Fruit fly (Drosophila melanogaster): ENCODE results near the gene Lkr.
A peak's percentile ranks its signal among the peaks of the same experiment; 100 is the strongest.

The Lkr gene

DNA sequence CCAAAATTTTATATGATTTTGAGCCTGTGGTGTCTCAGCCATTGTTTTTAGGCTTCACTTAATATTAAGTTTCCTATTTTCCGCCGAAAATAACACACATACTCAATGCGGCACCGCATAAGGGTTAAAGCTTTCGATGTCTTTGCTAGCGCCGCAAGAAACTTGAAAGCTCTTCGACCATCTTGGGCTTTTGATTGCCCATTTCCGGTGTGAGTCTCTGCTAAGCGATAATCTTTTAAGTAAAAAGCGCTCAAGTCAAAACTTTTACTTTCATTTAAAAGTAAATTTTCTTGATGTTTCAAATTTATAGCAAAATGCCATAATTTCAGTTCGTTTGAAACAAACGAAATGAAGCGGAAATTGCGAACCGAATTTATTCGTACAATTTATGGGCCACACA is 17.2 kb downstream of the Lkr start (continued):
- no peak for TF ChIP-seq Neu2 (GFP tag; optimal IDR thresholded peaks at IDR 0.05; ENCODE audit: borderline replicate concordance)
- 0 out of 2 replicates have a peak, but pooled peaks have one; percentile 30 for TF ChIP-seq Poxn (GFP tag; IDR thresholded peaks at IDR 0.05)
- peak; percentile 76 for TF ChIP-seq salm (tag; optimal IDR thresholded peaks at IDR 0.05)
- peak; percentile 26 for TF ChIP-seq CG16815 (GFP tag; optimal IDR thresholded peaks at IDR 0.05)
- peak; percentile 96 for TF ChIP-seq CG1603 (tag; optimal IDR thresholded peaks at IDR 0.05)
- no peak for TF ChIP-seq abd-A (tag; optimal IDR thresholded peaks at IDR 0.05)
- TF ChIP-seq sd (tag; optimal IDR thresholded peaks at IDR 0.05), result no peak
- peak; percentile 85 for TF ChIP-seq Nf-YA (GFP tag; IDR thresholded peaks at IDR 0.05)
- peak; percentile 89 for TF ChIP-seq CG17568 (GFP tag; optimal IDR thresholded peaks at IDR 0.05)
- peak; percentile 92 for TF ChIP-seq CG12744 (GFP tag; optimal IDR thresholded peaks at IDR 0.05)
- TF ChIP-seq Sox102F (GFP tag; optimal IDR thresholded peaks at IDR 0.05), result peak; percentile 70
- TF ChIP-seq p53 (GFP tag; optimal IDR thresholded peaks at IDR 0.05), result peak; percentile 89
- TF ChIP-seq CG31365 (tag; optimal IDR thresholded peaks at IDR 0.05), result peak; percentile 83
- TF ChIP-seq crc (GFP tag; optimal IDR thresholded peaks at IDR 0.05), result peak; percentile 87
- TF ChIP-seq CG15601 (tag; optimal IDR thresholded peaks at IDR 0.05), result peak; percentile 87
- TF ChIP-seq hbn (GFP tag; IDR thresholded peaks at IDR 0.05; ENCODE audit: partially characterized antibody), result no peak; the same call in 1 of the 2 replicates
- TF ChIP-seq run (tag; optimal IDR thresholded peaks at IDR 0.05), result peak; percentile 60
- TF ChIP-seq gro (GFP tag; optimal IDR thresholded peaks at IDR 0.05), result peak; percentile 96
- peak; percentile 61 for TF ChIP-seq exex (tag; optimal IDR thresholded peaks at IDR 0.05)
- no peak for TF ChIP-seq CG2199 (GFP tag; IDR thresholded peaks at IDR 0.05)
- peak; percentile 93 for TF ChIP-seq nau (GFP tag; optimal IDR thresholded peaks at IDR 0.05)
- TF ChIP-seq CG1529 (GFP tag; optimal IDR thresholded peaks at IDR 0.05), result peak; percentile 82
- TF ChIP-seq CG6683 (GFP tag; optimal IDR thresholded peaks at IDR 0.05), result peak; percentile 90
- TF ChIP-seq danr (GFP tag; IDR thresholded peaks at IDR 0.05), result no peak; the same call in 1 of the 2 replicates
- peak; percentile 92 for TF ChIP-seq CG18619 (GFP tag; optimal IDR thresholded peaks at IDR 0.05)
- peak; percentile 59 for TF ChIP-seq CG8944 (GFP tag; optimal IDR thresholded peaks at IDR 0.05)
- TF ChIP-seq CkIIα-i1 (GFP tag; IDR thresholded peaks at IDR 0.05), result no peak
- TF ChIP-seq mirr (GFP tag; optimal IDR thresholded peaks at IDR 0.05), result peak; percentile 91
- TF ChIP-seq ci (GFP tag; IDR thresholded peaks at IDR 0.05), result peak; percentile 99
- TF ChIP-seq scrt (GFP tag; optimal IDR thresholded peaks at IDR 0.05), result peak; percentile 88
- TF ChIP-seq gem (tag; optimal IDR thresholded peaks at IDR 0.05), result peak; percentile 71
- TF ChIP-seq CG14860 (GFP tag; IDR thresholded peaks at IDR 0.05; ENCODE audit: partially characterized antibody), result 0 out of 3 replicates have a peak, but pooled peaks have one; percentile 8
- peak; percentile 94 for TF ChIP-seq sens (GFP tag)
- peak; percentile 81 for TF ChIP-seq NC2α (GFP tag; optimal IDR thresholded peaks at IDR 0.05)
- peak; percentile 94 for TF ChIP-seq Meics (GFP tag; optimal IDR thresholded peaks at IDR 0.05)
- peak; percentile 73 for TF ChIP-seq CG32767 (GFP tag; IDR thresholded peaks at IDR 0.05)
- peak; percentile 92 for TF ChIP-seq eyg (GFP tag; optimal IDR thresholded peaks at IDR 0.05)
- TF ChIP-seq Hr51 (GFP tag; optimal IDR thresholded peaks at IDR 0.05), result peak; percentile 81 to 87
- peak; percentile 82 for TF ChIP-seq lilli (GFP tag; optimal IDR thresholded peaks at IDR 0.05)
- TF ChIP-seq CG5245 (GFP tag; optimal IDR thresholded peaks at IDR 0.05), result peak; percentile 82
- no peak for TF ChIP-seq lov (optimal IDR thresholded peaks at IDR 0.05)
- TF ChIP-seq lov (GFP tag; IDR thresholded peaks at IDR 0.05), result peak; percentile 91
- TF ChIP-seq MESR4 (GFP tag; optimal IDR thresholded peaks at IDR 0.05), result peak; percentile 24
- peak; percentile 77 for TF ChIP-seq CG13424 (tag; optimal IDR thresholded peaks at IDR 0.05)
- peak; percentile 71 for TF ChIP-seq nmo (GFP tag; optimal IDR thresholded peaks at IDR 0.05)
- peak; percentile 81 for TF ChIP-seq so (GFP tag; IDR thresholded peaks at IDR 0.05)
- TF ChIP-seq Xrp1 (GFP tag; IDR thresholded peaks at IDR 0.05), result no peak; the same call in 1 of the 2 replicates
- peak; percentile 83 for TF ChIP-seq zfh1 (GFP tag; IDR thresholded peaks at IDR 0.05)
- TF ChIP-seq CG31441 (GFP tag; IDR thresholded peaks at IDR 0.05), result peak; percentile 83
- TF ChIP-seq ATbp (GFP tag; optimal IDR thresholded peaks at IDR 0.05), result peak; percentile 92

All from whole organism, embryonic.